Worm (Caenorhabditis elegans) whole organism, late embryonic: ENCODE measurements around the gene W10G6.6.

Source experiments
- ama-1 ChIP-seq: fragments of 150-350 bp; optimal IDR thresholded peaks from 2 replicates; lab custom pipeline; 2014
- ceh-9 ChIP-seq: sonication (generic microtip); optimal IDR thresholded peaks from 2 replicates; lab custom pipeline; 2016; ENCODE audit warnings: mild to moderate bottlenecking, missing genetic modification characterization, inconsistent platforms, missing compliant biosample characterization
- gmeb-2 ChIP-seq: sonication (generic microtip); optimal IDR thresholded peaks from 2 replicates; lab custom pipeline; 2016; ENCODE audit warnings: missing genetic modification characterization, inconsistent platforms, missing compliant biosample characterization
- madf-2 ChIP-seq: sonication (generic microtip); optimal IDR thresholded peaks from 2 replicates; lab custom pipeline; 2017; ENCODE audit warnings: missing genetic modification characterization, missing compliant biosample characterization
- rnt-1 ChIP-seq: sonication (generic microtip); optimal IDR thresholded peaks from 2 replicates; lab custom pipeline; 2016; ENCODE audit warnings: missing genetic modification characterization, missing compliant biosample characterization

- TF ChIP-seq madf-2 (tag; lab: Kevin White, UChicago) (no peak), ama-1 (lab: Kevin White, UChicago) (no peak), gmeb-2 (tag; lab: Kevin White, UChicago) (no peak), rnt-1 (tag; lab: Kevin White, UChicago) (no peak), ceh-9 (tag; lab: Kevin White, UChicago) (no peak)
These were observed 10.0 kb downstream of the W10G6.6 start for ce11 chrX:16240626-16241025.
